Worm (Caenorhabditis elegans): ENCODE results near the gene R10E9.3.

R10E9.3 gene

DNA sequence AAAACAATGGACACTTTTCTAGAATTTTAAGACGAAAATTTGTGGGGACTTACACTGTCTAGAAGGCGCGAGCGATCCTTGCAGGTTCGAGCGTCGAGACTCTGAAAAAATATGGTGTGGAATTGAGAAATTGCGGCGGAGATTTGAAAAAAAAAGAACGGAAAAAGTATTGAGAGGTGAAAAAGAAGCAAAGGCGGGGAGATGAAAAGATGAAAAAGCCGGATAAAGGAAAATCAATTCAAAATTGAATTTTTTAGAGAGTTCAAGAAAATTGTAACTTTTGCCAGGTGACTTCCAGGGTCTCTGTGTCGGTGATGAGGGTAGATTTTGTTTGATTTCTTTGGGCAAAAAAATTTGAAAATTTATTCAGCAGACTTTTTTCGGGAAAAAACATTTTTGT, 16.3 kb downstream of the R10E9.3 start, which contains the start of gene msi-1:
msi-1 (minus strand) TSS at position 101 of the 400 bp plus-strand sequence.
- TF ChIP-seq him-1 (tag; optimal IDR thresholded peaks at IDR 0.05): no peak
- TF ChIP-seq W03F9.2 (tag; optimal IDR thresholded peaks at IDR 0.05): no peak
- no peak for TF ChIP-seq dao-5 (tag; optimal IDR thresholded peaks at IDR 0.05)

DNA sequence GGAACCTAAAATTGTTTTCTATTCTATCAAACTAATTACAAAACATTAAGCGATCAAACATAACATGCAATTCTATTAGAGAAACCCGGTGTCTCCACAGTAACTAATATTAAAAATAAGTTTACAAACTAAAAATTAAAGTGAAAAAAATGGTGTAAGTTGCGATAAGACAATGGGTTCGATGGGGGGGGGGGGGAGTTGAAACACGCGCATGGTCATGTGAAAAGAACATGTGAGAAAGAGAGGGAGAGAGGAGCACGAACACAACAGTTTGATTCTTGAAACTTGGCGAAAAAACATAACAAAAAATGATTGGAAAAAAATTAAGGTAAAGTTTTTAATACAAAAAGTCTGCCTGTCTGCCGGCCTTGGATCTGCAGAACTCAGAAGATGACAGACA, 17.0 kb downstream of the R10E9.3 start:
- no peak for TF ChIP-seq W03F9.2 (tag; optimal IDR thresholded peaks at IDR 0.05)
- TF ChIP-seq dao-5 (tag; optimal IDR thresholded peaks at IDR 0.05): no peak
- TF ChIP-seq him-1 (tag; optimal IDR thresholded peaks at IDR 0.05): no peak

- TF ChIP-seq him-1 (tag; optimal IDR thresholded peaks at IDR 0.05) (no peak), W03F9.2 (tag; optimal IDR thresholded peaks at IDR 0.05) (no peak), dao-5 (tag; optimal IDR thresholded peaks at IDR 0.05) (no peak)
Measured at ce11 chrIII:3978438-3978837, 18.4 kb downstream of the R10E9.3 start.

- no peak for TF ChIP-seq him-1 (tag; optimal IDR thresholded peaks at IDR 0.05)
- peak; percentile 46 for TF ChIP-seq W03F9.2 (tag; optimal IDR thresholded peaks at IDR 0.05)
Measured at ce11 chrIII:3979980-3980631, 20.1 kb downstream of the R10E9.3 start.

- TF ChIP-seq W03F9.2 (tag; optimal IDR thresholded peaks at IDR 0.05): no peak
- TF ChIP-seq him-1 (tag; optimal IDR thresholded peaks at IDR 0.05): peak; percentile 69
Measured at ce11 chrIII:3984049-3984484, 24.0 kb downstream of the R10E9.3 start.

DNA sequence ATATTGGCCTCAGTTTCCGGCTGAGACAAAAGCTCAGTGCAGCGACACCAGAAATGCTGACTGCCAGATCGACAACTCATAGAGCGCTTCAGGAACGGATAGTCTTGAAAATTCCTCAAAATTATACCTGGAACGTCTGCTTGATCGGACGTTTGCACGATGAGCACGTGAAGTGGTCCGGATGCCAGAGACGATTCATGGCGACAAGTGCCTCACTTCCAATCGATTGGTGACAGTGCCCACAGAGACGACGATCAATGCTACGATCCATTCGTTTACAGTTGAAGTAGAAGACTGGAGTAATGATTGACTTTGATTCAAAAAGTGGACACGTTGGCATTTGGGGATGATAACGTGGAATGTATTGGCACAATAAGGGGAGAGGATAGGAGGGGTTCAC, 26.3 kb downstream of the R10E9.3 start, which contains the start of gene Y1A5A.1:
Y1A5A.1 (minus strand) TSS at position 294 of the 400 bp plus-strand sequence.
- TF ChIP-seq dao-5 (tag; optimal IDR thresholded peaks at IDR 0.05) (no peak), him-1 (tag; optimal IDR thresholded peaks at IDR 0.05) (no peak), W03F9.2 (tag; optimal IDR thresholded peaks at IDR 0.05) (no peak)

- TF ChIP-seq W03F9.2 (tag; optimal IDR thresholded peaks at IDR 0.05) (no peak), him-1 (tag; optimal IDR thresholded peaks at IDR 0.05) (no peak), dao-5 (tag; optimal IDR thresholded peaks at IDR 0.05) (no peak)
Measured at ce11 chrIII:3987759-3988158, 27.7 kb downstream of the R10E9.3 start, which contains the start of gene C36E8.6. Gene C36E8.6 (plus strand): TSS chrIII:3988059.

DNA sequence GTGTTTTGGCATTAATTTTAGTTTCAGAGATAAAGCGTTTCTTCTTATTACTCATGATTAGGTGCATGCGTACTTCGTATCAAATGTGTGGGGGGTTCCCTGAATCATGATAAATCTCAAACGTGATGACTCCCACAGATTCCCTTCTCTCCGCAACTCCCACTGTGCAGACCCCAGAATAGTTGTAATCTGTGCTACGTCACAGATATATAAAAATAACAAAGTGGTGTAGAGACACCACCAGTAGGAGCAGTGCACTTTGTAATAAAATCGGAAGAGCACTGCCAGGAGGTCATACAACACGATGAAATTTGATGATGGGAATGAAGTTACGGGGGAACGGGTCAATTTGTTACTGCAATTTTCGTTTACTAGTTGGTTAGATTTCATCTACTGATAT, 31.3 kb downstream of the R10E9.3 start:
- TF ChIP-seq him-1 (tag; optimal IDR thresholded peaks at IDR 0.05): no peak
- TF ChIP-seq dao-5 (tag; optimal IDR thresholded peaks at IDR 0.05): no peak
- TF ChIP-seq W03F9.2 (tag; optimal IDR thresholded peaks at IDR 0.05): no peak

ce11 chrIII:3992089-3992488, 32.1 kb downstream of the R10E9.3 start, which contains the start of gene glb-11:
Gene glb-11 (minus strand): TSS chrIII:3992189.
- TF ChIP-seq him-1 (tag; optimal IDR thresholded peaks at IDR 0.05): no peak
- no peak for TF ChIP-seq W03F9.2 (tag; optimal IDR thresholded peaks at IDR 0.05)
- TF ChIP-seq dao-5 (tag; optimal IDR thresholded peaks at IDR 0.05): no peak

ce11 chrIII:3994457-3994856, 34.4 kb downstream of the R10E9.3 start:
- TF ChIP-seq dao-5 (tag; optimal IDR thresholded peaks at IDR 0.05) (no peak), him-1 (tag; optimal IDR thresholded peaks at IDR 0.05) (no peak), W03F9.2 (tag; optimal IDR thresholded peaks at IDR 0.05) (no peak)

DNA sequence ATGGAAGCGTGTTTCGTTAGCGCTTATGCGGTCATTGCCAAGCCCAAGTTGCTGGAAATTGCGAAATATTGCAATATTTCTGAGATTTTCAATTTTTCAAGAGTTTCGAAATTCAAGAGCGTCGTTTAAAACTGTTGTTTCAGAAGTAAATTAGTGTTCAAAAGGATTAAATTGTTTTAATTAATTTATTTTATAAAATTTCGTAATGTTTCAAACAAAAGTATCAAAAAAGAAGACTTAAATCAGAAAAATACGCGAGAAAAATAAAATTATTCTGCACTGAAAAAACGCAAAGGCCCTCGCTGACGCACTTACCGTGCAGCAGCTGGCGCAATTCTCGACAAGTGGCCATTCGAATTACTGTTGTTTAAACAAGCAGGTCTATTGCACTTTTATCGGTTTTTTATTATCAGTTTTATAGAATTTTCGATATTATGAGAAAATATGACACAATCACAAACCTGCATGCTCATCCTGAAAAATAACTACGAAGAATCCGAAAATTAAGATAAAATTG, 44.1 kb downstream of the R10E9.3 start, which contains the start of gene tif-1A:
tif-1A (minus strand) TSS at position 51 of the 517 bp plus-strand sequence.
- TF ChIP-seq W03F9.2 (tag; optimal IDR thresholded peaks at IDR 0.05) (peak; percentile 81), dao-5 (tag; optimal IDR thresholded peaks at IDR 0.05) (no peak), him-1 (tag; optimal IDR thresholded peaks at IDR 0.05) (peak; percentile 32)

ce11 chrIII:4005446-4006192, 45.6 kb downstream of the R10E9.3 start, which contains the start of gene pxd-1:
Gene pxd-1 (plus strand): TSS chrIII:4006142.
- TF ChIP-seq him-1 (tag; optimal IDR thresholded peaks at IDR 0.05) (no peak), W03F9.2 (tag; optimal IDR thresholded peaks at IDR 0.05) (no peak), dao-5 (tag; optimal IDR thresholded peaks at IDR 0.05) (no peak)

DNA sequence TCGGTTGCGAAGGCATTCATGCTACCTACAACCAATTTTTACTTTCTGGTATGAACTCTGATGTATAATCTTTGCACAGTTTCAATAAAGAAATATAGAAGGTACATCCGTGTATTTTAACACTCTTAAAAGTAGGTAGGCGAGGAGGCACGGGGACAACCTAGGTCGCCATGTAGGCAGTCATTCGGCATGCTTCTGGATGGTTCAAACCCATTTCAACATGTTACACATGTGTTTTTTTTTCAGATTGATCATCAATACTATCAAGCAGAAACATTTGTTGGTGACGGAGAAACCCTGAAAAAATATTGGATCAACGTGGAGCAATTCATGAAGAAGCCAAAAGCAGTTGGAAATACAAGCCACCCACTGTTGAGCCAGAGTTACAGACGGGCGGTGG, 47.0 kb downstream of the R10E9.3 start:
- TF ChIP-seq W03F9.2 (tag; optimal IDR thresholded peaks at IDR 0.05) (no peak), him-1 (tag; optimal IDR thresholded peaks at IDR 0.05) (no peak), dao-5 (tag; optimal IDR thresholded peaks at IDR 0.05) (no peak)

DNA sequence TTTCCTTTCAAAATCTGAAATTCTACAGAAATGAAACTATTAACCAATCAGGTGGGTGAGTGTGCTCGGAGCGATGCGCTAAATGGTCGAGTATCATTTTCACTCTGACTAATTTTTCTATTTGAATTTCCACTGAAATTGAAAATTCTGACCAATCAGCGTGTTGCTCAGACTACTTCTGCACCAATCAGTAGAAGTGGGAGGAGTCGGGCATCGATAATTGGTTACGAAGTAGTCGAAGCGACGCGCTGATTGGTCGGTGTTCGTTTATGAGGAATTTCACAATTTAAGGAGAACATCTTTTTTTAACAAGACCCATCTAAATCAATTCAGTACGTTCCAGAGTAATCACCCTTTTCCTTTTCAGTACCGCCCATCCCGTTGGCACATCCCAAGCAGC, 49.2 kb downstream of the R10E9.3 start:
- TF ChIP-seq him-1 (tag; optimal IDR thresholded peaks at IDR 0.05) (no peak), dao-5 (tag; optimal IDR thresholded peaks at IDR 0.05) (no peak), W03F9.2 (tag; optimal IDR thresholded peaks at IDR 0.05) (no peak)

All from whole organism, L4/young adult.